Worm (Caenorhabditis elegans) whole organism, early embryonic: ENCODE data around the gene mesp-1.

Experiments
- B0310.2 ChIP-seq: sonication (generic microtip); optimal IDR thresholded peaks from 2 replicates; lab custom pipeline; 2016; ENCODE audit warnings: mild to moderate bottlenecking, missing genetic modification characterization, missing compliant biosample characterization
- F13C5.2 ChIP-seq: sonication (generic microtip); optimal IDR thresholded peaks from 2 replicates; lab custom pipeline; 2017; ENCODE audit warnings: mild to moderate bottlenecking, missing genetic modification characterization, inconsistent platforms, missing compliant biosample characterization
- aly-1 ChIP-seq: sonication (generic microtip); optimal IDR thresholded peaks from 2 replicates; lab custom pipeline; 2016; ENCODE audit warnings: missing genetic modification characterization, missing compliant biosample characterization
- ama-1 ChIP-seq: fragments of 150-350 bp; optimal IDR thresholded peaks from 2 replicates; lab custom pipeline; 2014
- ceh-13 ChIP-seq: fragments of 200-800 bp; sonication (Bioruptor generic); optimal IDR thresholded peaks from 2 replicates; lab custom pipeline; 2018; ENCODE audit warnings: mild to moderate bottlenecking, missing genetic modification characterization, missing compliant biosample characterization
- ceh-36 ChIP-seq: sonication (generic microtip); optimal IDR thresholded peaks from 2 replicates; lab custom pipeline; 2016; ENCODE audit warnings: missing genetic modification characterization, inconsistent platforms, missing compliant biosample characterization
- ets-7 ChIP-seq: sonication (generic microtip); optimal IDR thresholded peaks from 2 replicates; lab custom pipeline; 2016; ENCODE audit warnings: missing genotype, missing genetic modification characterization, missing compliant biosample characterization
- flt-1 ChIP-seq: fragments of 200-800 bp; sonication (Bioruptor generic); IDR thresholded peaks from 2 replicates; pipeline ENCODE4 v1.3.6; 2022; ENCODE audit warnings: missing genetic modification characterization, missing compliant biosample characterization
- hmbx-1 ChIP-seq: sonication (generic microtip); optimal IDR thresholded peaks from 2 replicates; lab custom pipeline; 2016; ENCODE audit warnings: mild to moderate bottlenecking, missing genetic modification characterization, missing compliant biosample characterization
- hmg-4 ChIP-seq: fragments of 200-800 bp; sonication (Bioruptor generic); optimal IDR thresholded peaks from 2 replicates; lab custom pipeline; 2018; ENCODE audit warnings: mild to moderate bottlenecking, missing genetic modification characterization, missing compliant biosample characterization
- hnd-1 ChIP-seq: sonication (generic microtip); optimal IDR thresholded peaks from 2 replicates; lab custom pipeline; 2016; ENCODE audit warnings: missing genetic modification characterization, missing compliant biosample characterization
- pes-1 ChIP-seq: fragments of 200-800 bp; sonication (Bioruptor generic); IDR thresholded peaks from 2 replicates; pipeline ENCODE4 v1.3.6; 2022; ENCODE audit warnings: missing genetic modification reagents, missing genetic modification characterization, missing compliant biosample characterization
- scrt-1 ChIP-seq: fragments of 200-800 bp; sonication (Bioruptor generic); IDR thresholded peaks from 2 replicates; pipeline ENCODE4 v1.3.6; 2022; ENCODE audit warnings: missing genetic modification characterization, missing compliant biosample characterization
- sea-1 ChIP-seq: fragments of 200-800 bp; sonication (Bioruptor generic); conservative IDR thresholded peaks from 2 replicates; pipeline ENCODE4 v1.3.6; 2022; ENCODE audit warnings: missing genetic modification characterization, missing compliant biosample characterization
- tbx-11 ChIP-seq: fragments of 200-800 bp; sonication (Bioruptor generic); IDR thresholded peaks from 2 replicates; pipeline ENCODE4 v1.3.6; 2022; ENCODE audit warnings: missing genetic modification characterization, missing compliant biosample characterization
- tbx-37 ChIP-seq: fragments of 200-800 bp; sonication (Bioruptor generic); conservative IDR thresholded peaks from 2 replicates; pipeline ENCODE4 v1.3.6; 2022; ENCODE audit warnings: missing genetic modification reagents, missing genetic modification characterization, missing compliant biosample characterization
- tra-4 ChIP-seq: sonication (generic microtip); optimal IDR thresholded peaks from 2 replicates; lab custom pipeline; 2017; ENCODE audit warnings: missing genetic modification characterization, missing compliant biosample characterization

Gene mesp-1

DNA sequence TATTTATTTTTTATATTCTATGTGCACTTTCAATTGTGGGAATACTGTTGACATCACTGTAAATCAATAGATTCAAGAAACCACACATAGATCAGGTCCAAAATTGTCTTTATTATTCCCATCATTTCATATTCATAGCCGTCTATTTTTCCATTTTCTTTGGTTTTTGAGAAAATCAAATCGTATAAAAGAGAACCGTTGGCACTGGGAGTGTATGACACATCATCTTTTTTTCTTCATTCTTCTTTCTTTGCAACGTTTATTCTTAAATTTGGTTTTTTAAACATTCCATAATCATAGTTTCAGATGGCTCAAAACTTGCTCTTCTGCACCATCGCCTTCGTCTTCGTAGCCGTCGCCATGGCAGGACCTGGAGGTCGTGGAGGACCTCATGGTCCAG lies 9.2 kb upstream of the mesp-1 start, which contains the start of gene srlf-2:
Gene srlf-2 (plus strand): TSS at position 301 of the 400 bp plus-strand sequence.
- no peak for TF ChIP-seq aly-1 (tag; lab: Kevin White, UChicago)
- no peak for TF ChIP-seq B0310.2
- no peak for TF ChIP-seq ets-7 (tag; lab: Kevin White, UChicago)
- no peak for TF ChIP-seq tra-4 (tag; lab: Kevin White, UChicago)
- no peak for TF ChIP-seq tbx-37 (GFP tag; lab: Robert Waterston, UW)
- TF ChIP-seq sea-1 (GFP tag; lab: Robert Waterston, UW): no peak
- no peak for TF ChIP-seq tbx-11 (GFP tag; lab: Robert Waterston, UW)

DNA sequence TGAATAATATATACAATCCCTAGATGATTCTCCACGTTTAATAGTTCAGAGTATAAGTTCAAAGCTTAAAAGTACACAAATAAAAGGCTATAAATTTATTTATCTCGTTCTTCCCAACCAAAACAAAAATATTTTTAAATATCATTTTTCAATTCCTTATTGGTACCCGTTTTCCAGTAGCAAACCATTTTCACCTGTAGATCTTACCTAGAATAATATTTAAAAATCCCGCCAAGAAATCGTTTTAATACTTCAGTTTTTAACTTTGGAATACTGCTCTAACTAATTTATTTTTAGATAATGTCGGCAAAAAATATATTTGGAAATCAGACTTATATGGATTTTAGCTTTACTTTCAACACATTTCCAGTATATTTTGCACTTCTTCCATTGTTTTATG lies 6.9 kb upstream of the mesp-1 start, which contains the start of gene sru-7:
Gene sru-7 (plus strand): TSS at position 301 of the 400 bp plus-strand sequence.
- no peak for TF ChIP-seq ama-1 (lab: Kevin White, UChicago)

DNA sequence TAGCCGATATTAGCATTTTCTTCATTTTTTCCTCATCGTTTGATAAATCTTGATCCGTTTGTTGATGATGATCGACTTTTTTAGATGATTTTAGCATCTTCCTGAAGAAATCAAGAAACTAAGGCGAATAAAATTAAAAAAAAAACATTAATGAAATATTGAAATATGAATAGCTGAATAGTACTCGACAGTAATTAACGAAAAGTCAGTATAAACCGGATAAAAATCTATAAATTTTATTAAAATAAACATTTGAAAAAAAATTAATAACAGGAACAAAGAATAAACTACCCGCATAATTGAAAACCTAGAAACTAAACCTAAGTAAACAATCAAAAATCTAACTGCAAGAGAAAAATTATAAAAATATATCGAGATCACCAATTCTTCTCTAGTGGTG lies 2.8 kb upstream of the mesp-1 start, which contains the start of gene C28C12.12:
Gene C28C12.12 (minus strand): TSS at position 101 of the 400 bp plus-strand sequence.
- TF ChIP-seq pes-1: no peak
- TF ChIP-seq sea-1 (GFP tag; lab: Robert Waterston, UW): no peak

DNA sequence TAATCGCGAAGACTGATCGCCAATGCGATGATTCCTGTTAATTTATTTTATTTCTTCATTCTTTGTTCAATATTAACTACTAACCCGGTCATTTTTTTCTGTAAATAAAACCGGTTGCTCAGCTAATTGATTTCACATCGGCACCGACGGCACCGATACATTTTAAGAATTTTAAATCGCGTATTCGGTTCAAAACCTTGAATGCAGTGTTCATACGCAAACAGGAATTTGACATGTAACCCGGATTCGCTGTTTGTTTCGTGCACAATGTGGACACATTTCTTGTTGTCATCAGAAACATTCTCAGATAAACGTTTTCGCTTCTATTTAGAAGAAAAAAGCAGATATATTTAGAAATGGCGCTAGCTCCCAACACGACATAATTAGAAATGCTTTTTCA lies 846 bp downstream of the mesp-1 start:
- TF ChIP-seq flt-1 (no peak), pes-1 (no peak), hmbx-1 (tag; lab: Kevin White, UChicago) (no peak), aly-1 (tag; lab: Kevin White, UChicago) (no peak), tbx-37 (GFP tag; lab: Robert Waterston, UW) (no peak), ceh-36 (tag; lab: Kevin White, UChicago) (no peak), F13C5.2 (tag; lab: Kevin White, UChicago) (no peak), scrt-1 (GFP tag; lab: Robert Waterston, UW) (no peak), hnd-1 (tag; lab: Kevin White, UChicago) (no peak), sea-1 (GFP tag; lab: Robert Waterston, UW) (no peak), hmg-4 (GFP tag; lab: Kevin White, UChicago) (no peak), ama-1 (lab: Kevin White, UChicago) (no peak), ceh-13 (GFP tag; lab: Kevin White, UChicago) (no peak), B0310.2 (no peak), ets-7 (tag; lab: Kevin White, UChicago) (no peak), tra-4 (tag; lab: Kevin White, UChicago) (no peak), tbx-11 (GFP tag; lab: Robert Waterston, UW) (no peak)

DNA sequence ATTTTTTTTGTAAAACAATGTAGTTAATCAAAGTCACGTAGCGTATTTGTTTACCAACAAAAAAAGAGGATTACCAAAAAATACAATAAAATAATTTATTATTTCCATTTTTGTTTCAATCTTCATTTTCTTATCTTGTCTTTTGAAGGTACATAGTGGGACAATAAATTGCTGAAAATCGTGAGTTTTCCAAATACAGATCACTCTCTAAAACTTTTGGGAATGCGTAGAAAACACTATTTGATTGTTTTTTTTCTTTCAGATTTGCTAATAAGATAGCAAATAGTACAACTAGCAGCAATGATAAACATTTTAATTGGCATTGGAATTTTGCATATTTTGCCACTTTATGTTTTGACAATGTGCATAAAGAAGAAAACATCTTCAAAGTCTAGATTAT lies 2.3 kb downstream of the mesp-1 start, which contains the start of gene C28C12.1:
Gene C28C12.1 (plus strand): TSS at position 301 of the 400 bp plus-strand sequence.
- TF ChIP-seq hmg-4 (GFP tag; lab: Kevin White, UChicago) (no peak), hnd-1 (tag; lab: Kevin White, UChicago) (no peak), scrt-1 (GFP tag; lab: Robert Waterston, UW) (no peak), ets-7 (tag; lab: Kevin White, UChicago) (no peak), sea-1 (GFP tag; lab: Robert Waterston, UW) (no peak), pes-1 (no peak), F13C5.2 (tag; lab: Kevin White, UChicago) (no peak), ceh-13 (GFP tag; lab: Kevin White, UChicago) (no peak), hmbx-1 (tag; lab: Kevin White, UChicago) (no peak), flt-1 (no peak), tbx-11 (GFP tag; lab: Robert Waterston, UW) (no peak), ama-1 (lab: Kevin White, UChicago) (no peak), tra-4 (tag; lab: Kevin White, UChicago) (no peak), tbx-37 (GFP tag; lab: Robert Waterston, UW) (no peak), B0310.2 (no peak), aly-1 (tag; lab: Kevin White, UChicago) (no peak), ceh-36 (tag; lab: Kevin White, UChicago) (no peak)

DNA sequence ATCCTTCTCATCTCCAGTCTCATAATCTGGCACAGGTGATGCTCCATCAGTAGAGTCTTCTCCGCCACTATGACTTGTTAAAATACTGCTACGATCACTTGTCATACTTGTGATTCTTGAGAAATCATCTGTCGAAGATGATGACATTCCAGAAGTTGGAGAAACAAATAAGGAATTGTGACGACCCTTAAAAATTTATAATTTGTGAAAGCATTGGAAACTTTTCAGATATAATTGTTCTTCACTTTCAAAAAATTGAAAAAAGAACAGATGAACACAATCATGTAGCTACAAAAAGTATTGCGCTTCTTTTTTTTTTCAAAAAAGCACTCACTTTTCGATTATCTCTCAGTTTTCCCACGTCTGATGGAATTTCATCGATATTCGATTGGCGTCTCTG lies 6.9 kb downstream of the mesp-1 start:
- TF ChIP-seq sea-1 (GFP tag; lab: Robert Waterston, UW) (no peak), F13C5.2 (tag; lab: Kevin White, UChicago) (no peak), ceh-13 (GFP tag; lab: Kevin White, UChicago) (no peak), ama-1 (lab: Kevin White, UChicago) (no peak)

DNA sequence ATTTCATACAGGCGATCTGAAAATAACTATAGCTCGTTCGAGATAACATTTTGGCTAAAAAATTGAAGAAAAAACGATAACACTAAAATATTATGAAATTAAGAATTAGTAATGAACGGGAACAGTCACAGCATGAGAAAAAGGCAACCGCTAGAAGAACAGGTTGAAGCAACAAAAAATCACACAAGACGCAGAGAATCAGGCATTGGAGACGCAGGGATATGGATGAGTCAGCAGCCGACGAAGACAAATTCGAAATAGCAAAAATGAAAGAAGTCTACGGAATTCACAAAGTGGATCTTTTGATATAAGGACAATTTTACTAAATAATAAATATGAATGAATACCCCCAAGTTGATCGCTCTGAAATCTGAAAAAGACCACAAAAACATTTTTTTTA lies 11.4 kb downstream of the mesp-1 start, which contains the start of gene tag-77:
Gene tag-77 (minus strand): TSS at position 15 of the 400 bp plus-strand sequence.
- TF ChIP-seq tbx-37 (GFP tag; lab: Robert Waterston, UW): no peak
- TF ChIP-seq ceh-13 (GFP tag; lab: Kevin White, UChicago): no peak
- no peak for TF ChIP-seq aly-1 (tag; lab: Kevin White, UChicago)
- no peak for TF ChIP-seq tbx-11 (GFP tag; lab: Robert Waterston, UW)
- no peak for TF ChIP-seq hnd-1 (tag; lab: Kevin White, UChicago)
- no peak for TF ChIP-seq F13C5.2 (tag; lab: Kevin White, UChicago)
- no peak for TF ChIP-seq tra-4 (tag; lab: Kevin White, UChicago)
- TF ChIP-seq ceh-36 (tag; lab: Kevin White, UChicago): no peak
- TF ChIP-seq ama-1 (lab: Kevin White, UChicago): no peak
- TF ChIP-seq pes-1: no peak
- TF ChIP-seq ets-7 (tag; lab: Kevin White, UChicago): no peak
- no peak for TF ChIP-seq B0310.2

DNA sequence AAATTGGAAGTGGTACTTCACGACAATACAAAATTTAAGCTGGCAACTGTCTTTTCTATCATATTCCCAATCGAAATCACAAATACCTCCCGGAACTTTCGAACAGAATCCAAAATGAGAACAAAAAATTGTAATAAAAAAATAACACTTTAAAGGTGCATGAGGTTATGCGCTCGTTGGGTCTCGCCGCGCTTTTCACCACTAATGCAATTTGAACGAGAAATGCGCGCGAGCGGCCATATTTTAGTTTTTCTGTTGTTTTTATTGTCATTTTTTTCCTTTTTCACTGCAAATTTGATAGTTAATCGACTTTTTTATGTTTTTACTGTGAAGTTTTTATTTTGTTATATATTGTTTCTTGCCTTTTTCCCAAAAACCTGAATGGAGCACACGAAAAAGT lies 11.9 kb downstream of the mesp-1 start, which contains the start of gene mes-6:
Gene mes-6 (plus strand): TSS at position 229 of the 400 bp plus-strand sequence.
- TF ChIP-seq ceh-36 (tag; lab: Kevin White, UChicago) (no peak), hnd-1 (tag; lab: Kevin White, UChicago) (no peak), ama-1 (lab: Kevin White, UChicago) (no peak), pes-1 (no peak), hmg-4 (GFP tag; lab: Kevin White, UChicago) (no peak)
